Fruit fly (Drosophila melanogaster): Measurements from ENCODE around the gene lft.

dm6 chr2L:10376276-10376675, 12.0 kb downstream of the lft start:
- TF ChIP-seq Dp (GFP tag; optimal IDR thresholded peaks at IDR 0.05) = no peak
- TF ChIP-seq pros (GFP tag; optimal IDR thresholded peaks at IDR 0.05) = no peak
- no peak for TF ChIP-seq jumu (GFP tag; optimal IDR thresholded peaks at IDR 0.05)
- TF ChIP-seq E2f1 (GFP tag; IDR thresholded peaks at IDR 0.05) = no peak

Data from whole organism, embryonic.